Fruit fly (Drosophila melanogaster): ENCODE results near the gene Phlpp.

The Phlpp gene

DNA sequence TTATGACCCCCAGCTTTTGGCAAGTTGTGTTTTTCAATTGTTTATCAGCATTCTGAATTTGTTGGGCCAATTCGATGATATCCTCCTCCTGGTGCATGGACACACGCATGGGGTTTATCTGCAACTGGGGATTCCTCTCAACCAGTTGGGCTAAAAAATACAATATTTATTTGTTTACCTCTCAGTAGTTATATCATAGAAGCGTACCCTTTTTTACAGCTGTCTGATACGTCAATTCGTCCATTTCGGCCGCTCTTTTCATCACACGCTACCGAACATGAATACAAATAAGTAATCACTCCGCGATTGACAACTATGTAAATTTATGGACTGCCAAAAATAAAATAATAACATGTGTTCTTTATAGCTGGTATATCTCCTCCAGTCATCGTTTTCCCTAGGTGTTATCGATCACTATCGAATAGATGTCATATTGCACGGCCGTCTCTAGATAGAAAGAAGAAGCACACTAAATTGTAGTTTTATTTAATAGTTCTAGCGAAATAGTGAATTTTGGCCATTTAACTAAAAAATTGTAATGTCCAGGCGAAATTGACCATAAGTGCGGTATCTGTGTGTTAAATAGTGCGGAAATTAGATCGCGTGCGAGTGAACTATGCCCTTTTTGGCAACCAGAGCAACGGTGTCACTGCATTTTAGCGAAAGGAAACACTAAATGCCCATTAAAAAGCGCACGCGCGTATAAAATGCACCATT lies 24.6 kb upstream of the Phlpp start, which contains the start of the genes mib2 and CG31800 (continued):
- peak; percentile 80 for TF ChIP-seq CG42726 (GFP tag; IDR thresholded peaks at IDR 0.05; ENCODE audit: partially characterized antibody)
- peak; percentile 26 for TF ChIP-seq CG15514 (GFP tag; optimal IDR thresholded peaks at IDR 0.05)
- TF ChIP-seq Hr39 (optimal IDR thresholded peaks at IDR 0.05), result no peak

dm6 chr2L:19035013-19035412 lies 23.9 kb upstream of the Phlpp start:
- TF ChIP-seq Deaf1 (tag; optimal IDR thresholded peaks at IDR 0.05) (peak; percentile 42), CG1602 (GFP tag; optimal IDR thresholded peaks at IDR 0.05) (no peak), gcm (GFP tag; optimal IDR thresholded peaks at IDR 0.05) (peak; percentile 66), sima (GFP tag; optimal IDR thresholded peaks at IDR 0.05) (no peak), cg (GFP tag; optimal IDR thresholded peaks at IDR 0.05) (peak; percentile 72)

DNA sequence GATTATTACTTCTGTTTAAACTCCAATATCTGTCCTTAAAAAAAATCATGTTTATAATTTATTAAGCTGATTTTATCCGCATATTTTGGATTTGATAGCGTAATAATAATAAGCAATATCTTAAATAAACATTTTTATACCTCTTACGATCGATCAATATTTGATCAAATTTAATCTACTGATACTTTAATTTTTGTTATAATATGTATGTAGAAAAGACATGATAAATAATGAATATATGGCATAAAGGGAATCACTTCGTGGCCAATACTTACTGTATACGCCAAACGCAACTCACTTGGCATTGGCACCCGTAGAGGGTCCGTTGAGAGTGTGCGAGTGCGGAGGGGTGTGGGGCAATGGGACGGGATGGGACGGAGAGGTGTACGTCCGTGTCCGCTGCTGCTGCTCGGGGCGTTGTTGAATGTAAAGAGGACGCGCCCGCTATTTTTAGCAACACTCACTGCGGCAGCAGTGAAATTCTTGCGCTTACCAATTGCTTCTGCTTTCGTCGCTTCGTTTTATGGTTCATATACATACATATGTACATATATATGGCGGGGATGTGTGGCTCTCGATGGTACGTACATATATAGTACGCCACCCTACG lies 22.7 kb upstream of the Phlpp start:
- TF ChIP-seq trem (tag; optimal IDR thresholded peaks at IDR 0.05) (no peak), zfh1 (GFP tag; IDR thresholded peaks at IDR 0.05) (no peak), Sry-δ (GFP tag; optimal IDR thresholded peaks at IDR 0.05) (no peak), Aef1 (GFP tag; IDR thresholded peaks at IDR 0.05) (no peak), Ssrp (tag; optimal IDR thresholded peaks at IDR 0.05) (no peak), abd-A (tag; optimal IDR thresholded peaks at IDR 0.05) (no peak), HLH3B (GFP tag; IDR thresholded peaks at IDR 0.05) (no peak), Asciz (GFP tag; optimal IDR thresholded peaks at IDR 0.05) (no peak), CG9215 (GFP tag; IDR thresholded peaks at IDR 0.05) (no peak), sens (GFP tag) (peak; percentile 81), Ets97D (GFP tag; optimal IDR thresholded peaks at IDR 0.05) (no peak), CG8765 (GFP tag; IDR thresholded peaks at IDR 0.05) (no peak), Hr51 (GFP tag; optimal IDR thresholded peaks at IDR 0.05) (peak in 1 of 2 experiments; percentile 22), repo (GFP tag; optimal IDR thresholded peaks at IDR 0.05) (no peak), CG11398 (GFP tag; optimal IDR thresholded peaks at IDR 0.05) (no peak), CG18476 (GFP tag; optimal IDR thresholded peaks at IDR 0.05) (no peak), CkIIα-i1 (GFP tag; IDR thresholded peaks at IDR 0.05) (no peak), Fer1 (GFP tag; optimal IDR thresholded peaks at IDR 0.05) (peak; percentile 10), Dip3 (GFP tag; optimal IDR thresholded peaks at IDR 0.05) (no peak), CG6272 (GFP tag; IDR thresholded peaks at IDR 0.05) (no peak), chinmo (GFP tag; IDR thresholded peaks at IDR 0.05; ENCODE audit: partially characterized antibody) (0 out of 4 replicates have a peak, but pooled peaks have one; percentile 48), CG1529 (GFP tag; optimal IDR thresholded peaks at IDR 0.05) (no peak), CG10565 (GFP tag; optimal IDR thresholded peaks at IDR 0.05) (no peak), gem (tag; optimal IDR thresholded peaks at IDR 0.05) (peak; percentile 45), ind (GFP tag; optimal IDR thresholded peaks at IDR 0.05) (peak; percentile 13), Lpt (GFP tag; optimal IDR thresholded peaks at IDR 0.05) (no peak), CG11247 (GFP tag; IDR thresholded peaks at IDR 0.05) (no peak), slbo (GFP tag; IDR thresholded peaks at IDR 0.05) (no peak), chm (GFP tag; IDR thresholded peaks at IDR 0.05) (no peak), Awh (GFP tag; IDR thresholded peaks at IDR 0.05) (no peak), kay (GFP tag; optimal IDR thresholded peaks at IDR 0.05) (no peak), CG2199 (GFP tag; IDR thresholded peaks at IDR 0.05) (no peak), sim (GFP tag; IDR thresholded peaks at IDR 0.05) (no peak), CG18764 (GFP tag; optimal IDR thresholded peaks at IDR 0.05) (no peak), Hand (GFP tag; optimal IDR thresholded peaks at IDR 0.05) (no peak), E2f2 (GFP tag; IDR thresholded peaks at IDR 0.05) (no peak), CG12769 (tag; optimal IDR thresholded peaks at IDR 0.05) (peak; percentile 91), pum (GFP tag; optimal IDR thresholded peaks at IDR 0.05) (no peak), Dfd (GFP tag; optimal IDR thresholded peaks at IDR 0.05) (no peak)

Measured in whole organism, embryonic.